Worm (Caenorhabditis elegans) whole organism, L4 larva: ENCODE measurements around the gene aex-4.

ENCODE experiments used
- Y5F2A.4 ChIP-seq: fragments of 200-800 bp; sonication (Bioruptor generic); optimal IDR thresholded peaks from 2 replicates; lab custom pipeline; 2018; ENCODE audit warnings: mild to moderate bottlenecking, missing genetic modification characterization, missing compliant biosample characterization
- ama-1 ChIP-seq: fragments of 150-350 bp; optimal IDR thresholded peaks from 2 replicates; lab custom pipeline; 2014; ENCODE audit warnings: inconsistent platforms, mixed read lengths
- ctbp-1 ChIP-seq: fragments of 200-800 bp; sonication (Bioruptor generic); IDR thresholded peaks from 2 replicates; pipeline ENCODE4 v1.3.6; 2022; ENCODE audit warnings: missing genetic modification reagents, missing genetic modification characterization, missing compliant biosample characterization
- dmd-8 ChIP-seq: fragments of 200-800 bp; sonication (Bioruptor generic); IDR thresholded peaks from 2 replicates; pipeline ENCODE4 v1.3.6; 2022; ENCODE audit warnings: missing genetic modification characterization, missing compliant biosample characterization
- dve-1 ChIP-seq: sonication (generic microtip); optimal IDR thresholded peaks from 2 replicates; lab custom pipeline; 2017; ENCODE audit warnings: antibody characterized with exemption, mild to moderate bottlenecking, missing genetic modification characterization, missing compliant biosample characterization; ENCODE audit not compliant: insufficient read depth
- egl-27 ChIP-seq: sonication (generic microtip); optimal IDR thresholded peaks from 3 replicates; lab custom pipeline; 2017; ENCODE audit warnings: missing biosample characterization, missing genetic modification reagents, missing genetic modification characterization
- lin-39 ChIP-seq: fragments of 150-350 bp; optimal IDR thresholded peaks from 2 replicates; lab custom pipeline; 2014; ENCODE audit warnings: missing biosample characterization, missing genetic modification reagents, missing genetic modification characterization
- mdl-1 ChIP-seq, 2 experiments: fragments of 150-350 bp in 1 of 2; sonication (generic microtip) in 1 of 2; optimal IDR thresholded peaks; 2 replicates each; lab custom pipeline; 2014 to 2017; ENCODE audit warnings: missing biosample characterization in 2 of 2, missing genetic modification characterization in 2 of 2
- nhr-11 ChIP-seq: fragments of 150-350 bp; optimal IDR thresholded peaks from 2 replicates; lab custom pipeline; 2014; ENCODE audit warnings: missing biosample characterization, missing genetic modification characterization
- nhr-237 ChIP-seq: sonication (generic microtip); optimal IDR thresholded peaks from 2 replicates; lab custom pipeline; 2017; ENCODE audit warnings: missing biosample characterization, missing genetic modification characterization
- php-3 ChIP-seq: fragments of 200-800 bp; sonication (Bioruptor generic); IDR thresholded peaks from 2 replicates; pipeline ENCODE4 v1.3.6; 2022; ENCODE audit warnings: missing genetic modification reagents, missing genetic modification characterization, missing compliant biosample characterization
- snpc-4 ChIP-seq: fragments of 150-350 bp; optimal IDR thresholded peaks from 2 replicates; lab custom pipeline; 2014; ENCODE audit warnings: missing biosample characterization, missing genetic modification characterization
- zag-1 ChIP-seq: fragments of 150-350 bp; optimal IDR thresholded peaks from 2 replicates; lab custom pipeline; 2014; ENCODE audit warnings: missing biosample characterization, missing genetic modification characterization

- TF ChIP-seq Y5F2A.4 (GFP tag; lab: Kevin White, UChicago) (no peak), nhr-237 (tag; lab: Kevin White, UChicago) (no peak), zag-1 (tag; lab: Kevin White, UChicago) (no peak), ctbp-1 (GFP tag; lab: Robert Waterston, UW) (no peak), dmd-8 (GFP tag; lab: Robert Waterston, UW) (no peak), snpc-4 (tag; lab: Kevin White, UChicago) (no peak), php-3 (GFP tag; lab: Robert Waterston, UW) (no peak), dve-1 (tag; lab: Kevin White, UChicago) (no peak), mdl-1 (tag; optimal IDR thresholded peaks at IDR 0.05; lab: Kevin White, UChicago) (no peak), ama-1 (lab: Kevin White, UChicago) (no peak), egl-27 (no peak), lin-39 (tag; lab: Kevin White, UChicago) (no peak), nhr-11 (no peak)
These were observed 1.8 kb upstream of the aex-4 start, which contains the start of gene nlp-1 for ce11 chrX:3727274-3727673.
